Fruit fly (Drosophila melanogaster) whole organism, prepupa: Measurements from ENCODE around the gene Muc91C.

Experiments
- Blimp-1 ChIP-seq: fragments of 200-800 bp; sonication (Bioruptor generic); optimal IDR thresholded peaks from 3 replicates; lab custom pipeline; 2017; ENCODE audit warnings: missing biosample characterization, missing genetic modification characterization, mild to moderate bottlenecking, moderate library complexity, missing genetic modification reagents
- CG10631 ChIP-seq: fragments of 200-800 bp; sonication (Bioruptor generic); optimal IDR thresholded peaks from 2 replicates; lab custom pipeline; 2016; ENCODE audit warnings: missing biosample characterization, missing genetic modification characterization
- CG10669 ChIP-seq: fragments of 200-800 bp; sonication (Bioruptor generic); optimal IDR thresholded peaks from 3 replicates; lab custom pipeline; 2018; ENCODE audit warnings: missing biosample characterization, mild to moderate bottlenecking, missing genetic modification characterization, moderate library complexity
- CG11294 ChIP-seq: fragments of 200-800 bp; sonication (Bioruptor generic); IDR thresholded peaks from 2 replicates; pipeline ENCODE4 v1.3.6; 2022; ENCODE audit warnings: missing biosample characterization, missing genetic modification characterization
- CG11902 ChIP-seq: fragments of 200-800 bp; sonication (Bioruptor generic); optimal IDR thresholded peaks from 3 replicates; lab custom pipeline; 2016; ENCODE audit warnings: missing biosample characterization, missing genetic modification characterization
- CG1621 ChIP-seq: fragments of 200-800 bp; sonication (Bioruptor generic); optimal IDR thresholded peaks from 3 replicates; lab custom pipeline; 2018; ENCODE audit warnings: missing biosample characterization, mild to moderate bottlenecking, missing genetic modification characterization
- CG16779 ChIP-seq: fragments of 200-800 bp; sonication (Bioruptor generic); optimal IDR thresholded peaks from 3 replicates; lab custom pipeline; 2017; ENCODE audit warnings: missing biosample characterization, mild to moderate bottlenecking, missing genetic modification characterization
- CG3032 ChIP-seq: fragments of 200-800 bp; optimal IDR thresholded peaks from 2 replicates; lab custom pipeline; 2019; ENCODE audit warnings: missing biosample characterization, mild to moderate bottlenecking, missing genetic modification characterization, moderate library complexity
- CG31627 ChIP-seq: fragments of 200-800 bp; sonication (Bioruptor generic); optimal IDR thresholded peaks from 3 replicates; lab custom pipeline; 2016; ENCODE audit warnings: missing biosample characterization, missing genetic modification characterization
- CG32006 ChIP-seq: fragments of 200-800 bp; sonication (Bioruptor generic); optimal IDR thresholded peaks from 3 replicates; lab custom pipeline; 2017; ENCODE audit warnings: missing biosample characterization, mild to moderate bottlenecking, missing genetic modification characterization
- CG34406 ChIP-seq: fragments of 200-800 bp; sonication (Bioruptor generic); optimal IDR thresholded peaks from 3 replicates; lab custom pipeline; 2016; ENCODE audit warnings: missing biosample characterization, missing genetic modification characterization
- CG3919 ChIP-seq: fragments of 200-800 bp; sonication (Bioruptor generic); optimal IDR thresholded peaks from 3 replicates; lab custom pipeline; 2016; ENCODE audit warnings: missing biosample characterization, missing genetic modification characterization
- CG4318 ChIP-seq: fragments of 200-800 bp; sonication (Bioruptor generic); optimal IDR thresholded peaks from 3 replicates; lab custom pipeline; 2017; ENCODE audit warnings: missing biosample characterization, mild to moderate bottlenecking, missing genetic modification characterization
- CG6163 ChIP-seq: fragments of 200-800 bp; sonication (Bioruptor generic); IDR thresholded peaks from 3 replicates; pipeline ENCODE4 v1.3.6; 2022; ENCODE audit warnings: missing biosample characterization, missing genetic modification characterization
- CG6792 ChIP-seq: fragments of 200-800 bp; sonication (Bioruptor generic); optimal IDR thresholded peaks from 3 replicates; lab custom pipeline; 2016; ENCODE audit warnings: missing biosample characterization, missing genetic modification characterization
- CG6808 ChIP-seq: fragments of 200-800 bp; sonication (Bioruptor generic); optimal IDR thresholded peaks from 3 replicates; lab custom pipeline; 2017; ENCODE audit warnings: missing biosample characterization, missing genetic modification characterization, mild to moderate bottlenecking, moderate library complexity, missing genetic modification reagents
- CG6854 ChIP-seq: fragments of 200-800 bp; sonication (Bioruptor generic); optimal IDR thresholded peaks from 2 replicates; lab custom pipeline; 2017; ENCODE audit warnings: missing biosample characterization, mild to moderate bottlenecking, missing genetic modification characterization
- CG8119 ChIP-seq: fragments of 200-800 bp; sonication (Bioruptor generic); IDR thresholded peaks from 3 replicates; pipeline ENCODE4 v1.3.6; 2022; ENCODE audit warnings: missing biosample characterization, missing genetic modification characterization
- CG8632 ChIP-seq: fragments of 200-800 bp; sonication (Bioruptor generic); optimal IDR thresholded peaks from 3 replicates; lab custom pipeline; 2016; ENCODE audit warnings: missing biosample characterization, missing genetic modification characterization
- Eip75B ChIP-seq: fragments of 200-800 bp; sonication (Bioruptor generic); optimal IDR thresholded peaks from 3 replicates; lab custom pipeline; 2016; ENCODE audit warnings: missing biosample characterization, missing genetic modification characterization
- Eip78C ChIP-seq: fragments of 200-800 bp; sonication (Bioruptor generic); peaks from one replicate; lab custom pipeline; 2016; ENCODE audit warnings: missing biosample characterization, missing genetic modification characterization
- Eip93F ChIP-seq: fragments of 200-800 bp; sonication (Bioruptor generic); optimal IDR thresholded peaks from 2 replicates; lab custom pipeline; 2016; ENCODE audit warnings: missing biosample characterization, mild to moderate bottlenecking, missing genetic modification characterization
- Ets96B ChIP-seq: fragments of 200-800 bp; optimal IDR thresholded peaks from 2 replicates; lab custom pipeline; 2019; ENCODE audit warnings: missing biosample characterization, mild to moderate bottlenecking, missing genetic modification characterization, moderate library complexity
- Hr4 ChIP-seq: fragments of 200-800 bp; sonication (Bioruptor generic); optimal IDR thresholded peaks from 3 replicates; lab custom pipeline; 2016; ENCODE audit warnings: missing biosample characterization, missing genetic modification characterization
- Lpt ChIP-seq: fragments of 200-800 bp; sonication (Bioruptor generic); optimal IDR thresholded peaks from 3 replicates; lab custom pipeline; 2016; ENCODE audit warnings: missing biosample characterization, missing genetic modification characterization
- Smox ChIP-seq: fragments of 200-800 bp; sonication (Bioruptor generic); optimal IDR thresholded peaks from 3 replicates; lab custom pipeline; 2016; ENCODE audit warnings: missing biosample characterization, missing genetic modification characterization
- Sox102F ChIP-seq: fragments of 200-800 bp; sonication (Bioruptor generic); optimal IDR thresholded peaks from 2 replicates; lab custom pipeline; 2016; ENCODE audit warnings: missing biosample characterization, mild to moderate bottlenecking, missing genetic modification characterization
- Sox14 ChIP-seq: fragments of 200-800 bp; sonication (Bioruptor generic); optimal IDR thresholded peaks from 3 replicates; lab custom pipeline; 2016; ENCODE audit warnings: missing biosample characterization, missing genetic modification characterization
- achi ChIP-seq: fragments of 200-800 bp; sonication (Bioruptor generic); optimal IDR thresholded peaks from 3 replicates; lab custom pipeline; 2016; ENCODE audit warnings: missing biosample characterization, missing genetic modification characterization
- acj6 ChIP-seq: fragments of 200-800 bp; sonication (Bioruptor generic); optimal IDR thresholded peaks from 3 replicates; lab custom pipeline; 2016; ENCODE audit warnings: missing biosample characterization, missing genetic modification characterization
- dsx ChIP-seq: fragments of 200-800 bp; optimal IDR thresholded peaks from 3 replicates; lab custom pipeline; 2019; ENCODE audit warnings: missing biosample characterization, mild to moderate bottlenecking, missing genetic modification characterization, moderate library complexity; ENCODE audit not compliant: poor library complexity, severe bottlenecking
- esn ChIP-seq: fragments of 200-800 bp; sonication (Bioruptor generic); optimal IDR thresholded peaks from 2 replicates; lab custom pipeline; 2016; ENCODE audit warnings: missing biosample characterization, mild to moderate bottlenecking, missing genetic modification characterization, moderate library complexity
- fd59A ChIP-seq: fragments of 200-800 bp; sonication (Bioruptor generic); optimal IDR thresholded peaks from 2 replicates; lab custom pipeline; 2017; ENCODE audit warnings: missing biosample characterization, mild to moderate bottlenecking, missing genetic modification characterization, missing genetic modification reagents
- fd85E ChIP-seq: fragments of 200-800 bp; sonication (Bioruptor generic); optimal IDR thresholded peaks from 3 replicates; lab custom pipeline; 2016; ENCODE audit warnings: missing biosample characterization, missing genetic modification characterization
- fkh ChIP-seq: fragments of 200-800 bp; sonication (Bioruptor generic); optimal IDR thresholded peaks from 3 replicates; lab custom pipeline; 2017; ENCODE audit warnings: missing biosample characterization, mild to moderate bottlenecking, missing genetic modification characterization, moderate library complexity
- lz ChIP-seq: fragments of 200-800 bp; sonication (Bioruptor generic); optimal IDR thresholded peaks from 3 replicates; lab custom pipeline; 2016; ENCODE audit warnings: missing biosample characterization, missing genetic modification characterization
- spab ChIP-seq: fragments of 200-800 bp; sonication (Bioruptor generic); optimal IDR thresholded peaks from 2 replicates; lab custom pipeline; 2017; ENCODE audit warnings: missing biosample characterization, mild to moderate bottlenecking, missing genetic modification characterization, missing genetic modification reagents
- topi ChIP-seq: fragments of 200-800 bp; sonication (Bioruptor generic); optimal IDR thresholded peaks from 3 replicates; lab custom pipeline; 2016; ENCODE audit warnings: missing biosample characterization, missing genetic modification characterization
- vri ChIP-seq: fragments of 200-800 bp; sonication (Bioruptor generic); optimal IDR thresholded peaks from 3 replicates; lab custom pipeline; 2016; ENCODE audit warnings: missing biosample characterization, mild to moderate bottlenecking, missing genetic modification characterization

Gene Muc91C

dm6 chr3R:18665061-18665460 is 27.5 kb downstream of the Muc91C start, which contains the start of gene CG31231:
Gene CG31231, plus strand, starts transcription at chr3R:18665361.
- TF ChIP-seq fkh (GFP tag; lab: Kevin White, UChicago) = no peak
- no peak for TF ChIP-seq esn (GFP tag; lab: Kevin White, UChicago)
- no peak for TF ChIP-seq Eip75B (GFP tag; lab: Kevin White, UChicago)
- TF ChIP-seq CG11902 (GFP tag; lab: Kevin White, UChicago) = no peak
- no peak for TF ChIP-seq CG8632 (GFP tag; lab: Kevin White, UChicago)
- TF ChIP-seq Sox14 (GFP tag; lab: Kevin White, UChicago) = no peak
- TF ChIP-seq vri = no peak
- TF ChIP-seq CG1621 (tag; lab: Kevin White, UChicago) = no peak
- TF ChIP-seq Ets96B (tag; lab: Kevin White, UChicago) = no peak
- TF ChIP-seq Eip93F (GFP tag; lab: Kevin White, UChicago) = no peak
- no peak for TF ChIP-seq CG3032 (tag; lab: Kevin White, UChicago)
- TF ChIP-seq CG6792 = no peak
- TF ChIP-seq CG10631 (GFP tag; lab: Kevin White, UChicago) = no peak
- no peak for TF ChIP-seq CG6163 (GFP tag; lab: Robert Waterston, UW)
- no peak for TF ChIP-seq Blimp-1 (GFP tag; lab: Kevin White, UChicago)
- no peak for TF ChIP-seq spab (GFP tag; lab: Kevin White, UChicago)
- no peak for TF ChIP-seq fd59A (GFP tag; lab: Kevin White, UChicago)

DNA sequence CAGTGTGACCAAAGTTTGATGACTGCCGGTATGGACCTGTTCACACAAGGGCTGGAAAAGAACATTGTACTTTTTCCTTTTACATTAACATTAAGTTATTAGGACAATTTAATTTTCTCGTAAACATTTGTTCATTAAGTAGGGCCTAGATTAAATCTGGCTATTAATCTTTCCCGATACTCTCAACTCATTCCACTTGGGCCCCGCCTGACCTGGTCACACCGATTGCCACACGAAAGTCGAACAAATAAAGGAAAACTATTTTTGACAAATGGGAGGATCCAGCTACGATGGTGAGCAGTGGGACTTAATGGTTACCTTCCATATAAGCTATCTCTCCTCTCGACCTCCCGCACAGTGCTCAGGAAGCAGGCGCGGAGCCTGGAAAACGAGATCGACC is 29.0 kb downstream of the Muc91C start, which contains the start of the genes Cpsf73 and Gos28:
Gene Cpsf73, minus strand, starts transcription at position 28 of the 400 bp plus-strand sequence.
Gene Gos28, plus strand, starts transcription at position 214 of the 400 bp plus-strand sequence.
- TF ChIP-seq topi (GFP tag; lab: Kevin White, UChicago) (peak; percentile 23), CG10669 (GFP tag; lab: Kevin White, UChicago) (no peak), spab (GFP tag; lab: Kevin White, UChicago) (no peak), acj6 (GFP tag; lab: Kevin White, UChicago) (no peak), fd85E (GFP tag; lab: Kevin White, UChicago) (no peak), CG6163 (GFP tag; lab: Robert Waterston, UW) (no peak), achi (GFP tag; lab: Kevin White, UChicago) (no peak), CG31627 (GFP tag; lab: Kevin White, UChicago) (peak; percentile 19), CG8119 (GFP tag; lab: Robert Waterston, UW) (no peak), CG3919 (GFP tag; lab: Kevin White, UChicago) (peak; percentile 22), lz (no peak), Eip78C (GFP tag; lab: Kevin White, UChicago) (peak; percentile 64), fd59A (GFP tag; lab: Kevin White, UChicago) (no peak), CG34406 (GFP tag; lab: Kevin White, UChicago) (no peak), CG4318 (no peak), Smox (GFP tag; lab: Kevin White, UChicago) (no peak), CG32006 (no peak), CG16779 (no peak), CG6854 (no peak), Sox14 (GFP tag; lab: Kevin White, UChicago) (peak; percentile 70), esn (GFP tag; lab: Kevin White, UChicago) (peak; percentile 34), Hr4 (GFP tag; lab: Kevin White, UChicago) (no peak), Lpt (GFP tag; lab: Kevin White, UChicago) (no peak), dsx (GFP tag; lab: Kevin White, UChicago) (peak; percentile 7), Sox102F (no peak), CG6808 (GFP tag; lab: Kevin White, UChicago) (no peak), CG8632 (GFP tag; lab: Kevin White, UChicago) (no peak), CG11294 (GFP tag; lab: Robert Waterston, UW) (no peak)
